Worm (Caenorhabditis elegans): ENCODE data around the gene aqp-12.
"Not testable (repeated sequence)": the region's sequence is repeated elsewhere in the genome, so short reads cannot be mapped to it uniquely, and the experiment has no call there.

Gene aqp-12

ce11 chrII:12202921-12203320 is at the start of gene aqp-12:
Gene aqp-12 (plus strand): TSS chrII:12203221.
- TF ChIP-seq lim-6 (tag; optimal IDR thresholded peaks at IDR 0.05) = no peak
- no peak for TF ChIP-seq tbx-7 (tag; optimal IDR thresholded peaks at IDR 0.05)
- no peak for TF ChIP-seq hlh-15 (tag; optimal IDR thresholded peaks at IDR 0.05)
- no peak for TF ChIP-seq pha-2 (tag; optimal IDR thresholded peaks at IDR 0.05)
- TF ChIP-seq K09A11.1 (tag; optimal IDR thresholded peaks at IDR 0.05; ENCODE audit: insufficient read depth) = no peak
- no peak for TF ChIP-seq pha-4 (tag; optimal IDR thresholded peaks at IDR 0.05)
- no peak for TF ChIP-seq ttx-3 (tag; optimal IDR thresholded peaks at IDR 0.05)
- no peak for TF ChIP-seq ets-4 (tag; optimal IDR thresholded peaks at IDR 0.05)
- no peak for TF ChIP-seq pqm-1 (tag; optimal IDR thresholded peaks at IDR 0.05)
- no peak for TF ChIP-seq hlh-13 (GFP tag; optimal IDR thresholded peaks at IDR 0.05)
- no peak for TF ChIP-seq ceh-6 (GFP tag; optimal IDR thresholded peaks at IDR 0.05)
- TF ChIP-seq unc-55 (GFP tag; optimal IDR thresholded peaks at IDR 0.05) = no peak
- no peak for TF ChIP-seq ceh-9 (tag; optimal IDR thresholded peaks at IDR 0.05)
- no peak for TF ChIP-seq unc-3 (GFP tag; conservative IDR thresholded peaks at IDR 0.05)
- no peak for TF ChIP-seq unc-3 (tag; optimal IDR thresholded peaks at IDR 0.05)

- not testable (repeated sequence) for TF ChIP-seq sdc-2 (tag; optimal IDR thresholded peaks at IDR 0.05); hlh-13 (GFP tag; optimal IDR thresholded peaks at IDR 0.05); pat-9 (tag; optimal IDR thresholded peaks at IDR 0.05)
Observed at ce11 chrII:12154186-12154585, 48.8 kb upstream of the aqp-12 start, which contains the start of gene Y57A10A.5. Gene Y57A10A.5 (plus strand): TSS chrII:12154486.

DNA sequence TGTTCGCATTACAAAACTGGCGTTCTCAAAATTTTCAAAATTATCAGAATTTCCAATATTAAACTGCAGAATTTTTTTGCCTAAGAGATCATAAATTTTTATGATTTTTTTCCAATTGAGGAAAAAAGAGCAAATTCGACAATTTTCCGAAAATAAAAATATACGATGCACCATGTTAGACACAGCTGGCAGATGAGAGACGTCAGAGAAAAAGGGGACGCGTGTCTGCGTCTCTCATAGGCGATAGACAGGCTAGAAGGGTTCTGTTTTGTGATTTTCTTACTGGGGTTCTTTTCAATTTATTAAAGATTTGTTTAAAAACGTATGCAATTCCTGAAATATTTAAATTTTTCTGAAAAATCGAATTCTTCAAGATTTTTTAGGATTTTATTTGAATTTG is 40.0 kb upstream of the aqp-12 start:
- no peak for TF ChIP-seq eyg-1 (tag; optimal IDR thresholded peaks at IDR 0.05)

ce11 chrII:12164539-12164938 is 38.5 kb upstream of the aqp-12 start, which contains the start of gene Y57A10A.8:
Gene Y57A10A.8 (plus strand): TSS chrII:12164839.
- not testable (repeated sequence) for TF ChIP-seq C08G9.2, Y22D7AL.16, nhr-11 (tag; optimal IDR thresholded peaks at IDR 0.05)

ce11 chrII:12169487-12170128 is 33.4 kb upstream of the aqp-12 start:
- peak; percentile 99 for TF ChIP-seq dve-1 (tag; optimal IDR thresholded peaks at IDR 0.05)
- TF ChIP-seq pqm-1 (tag; optimal IDR thresholded peaks at IDR 0.05) = no peak

ce11 chrII:12172273-12172672 is 30.7 kb upstream of the aqp-12 start, which contains the start of gene rol-1:
Gene rol-1 (plus strand): TSS chrII:12172573.
- TF ChIP-seq pqm-1 (tag; optimal IDR thresholded peaks at IDR 0.05) (no peak), sox-2 (GFP tag; IDR thresholded peaks at IDR 0.05) (no peak), elt-2 (tag; optimal IDR thresholded peaks at IDR 0.05) (no peak), unc-42 (tag; optimal IDR thresholded peaks at IDR 0.05) (no peak), ceh-6 (GFP tag; optimal IDR thresholded peaks at IDR 0.05) (no peak), F13H6.1 (tag; optimal IDR thresholded peaks at IDR 0.05) (no peak), ahr-1 (tag; optimal IDR thresholded peaks at IDR 0.05) (no peak), eyg-1 (tag; optimal IDR thresholded peaks at IDR 0.05) (no peak), dve-1 (tag; optimal IDR thresholded peaks at IDR 0.05) (no peak), rnt-1 (tag; optimal IDR thresholded peaks at IDR 0.05) (no peak)

DNA sequence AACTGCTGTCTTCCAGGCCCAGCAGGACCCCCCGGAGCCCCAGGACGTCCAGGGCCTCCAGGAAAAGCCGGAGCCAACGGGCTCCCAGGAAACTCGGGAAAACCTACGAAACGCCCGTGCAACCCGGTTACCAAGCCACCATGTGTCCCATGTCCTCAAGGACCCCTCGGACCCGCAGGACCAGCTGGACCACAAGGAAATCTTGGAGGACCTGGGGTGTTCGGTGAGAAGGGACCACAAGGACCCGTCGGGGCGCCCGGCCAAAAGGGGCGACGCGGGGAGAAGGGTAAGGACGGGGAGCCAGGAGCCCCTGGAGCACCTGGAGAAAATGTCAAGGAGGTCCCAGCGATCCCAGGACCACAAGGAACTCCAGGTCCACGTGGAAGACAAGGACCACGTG is 27.6 kb upstream of the aqp-12 start:
- peak; percentile 10 for TF ChIP-seq lim-6 (tag; optimal IDR thresholded peaks at IDR 0.05)
- TF ChIP-seq unc-55 (GFP tag; optimal IDR thresholded peaks at IDR 0.05) = no peak
- TF ChIP-seq ceh-14 (tag; optimal IDR thresholded peaks at IDR 0.05) = no peak
- 0 out of 2 replicates have a peak, but pooled peaks have one; percentile 10 for TF ChIP-seq ceh-45 (GFP tag; IDR thresholded peaks at IDR 0.05)
- no peak for TF ChIP-seq ceh-18 (tag; optimal IDR thresholded peaks at IDR 0.05)
- TF ChIP-seq hlh-8 (tag; optimal IDR thresholded peaks at IDR 0.05) = no peak
- TF ChIP-seq ttx-3 (tag; optimal IDR thresholded peaks at IDR 0.05) = no peak
- no peak for TF ChIP-seq lin-11 (tag; optimal IDR thresholded peaks at IDR 0.05)
- no peak for TF ChIP-seq sox-2 (GFP tag; IDR thresholded peaks at IDR 0.05)
- no peak for TF ChIP-seq ahr-1 (tag; optimal IDR thresholded peaks at IDR 0.05)
- TF ChIP-seq unc-3 (GFP tag; conservative IDR thresholded peaks at IDR 0.05) = no peak
- no peak for TF ChIP-seq unc-3 (tag; optimal IDR thresholded peaks at IDR 0.05)
- no peak for TF ChIP-seq fkh-10 (GFP tag; optimal IDR thresholded peaks at IDR 0.05)
- no peak for TF ChIP-seq hlh-15 (tag; optimal IDR thresholded peaks at IDR 0.05)
- TF ChIP-seq odd-2 (tag; optimal IDR thresholded peaks at IDR 0.05) = no peak
- no peak for TF ChIP-seq K02D7.2 (tag; optimal IDR thresholded peaks at IDR 0.05)
- no peak for TF ChIP-seq ztf-16 (tag; optimal IDR thresholded peaks at IDR 0.05)
- TF ChIP-seq hlh-30 (tag; optimal IDR thresholded peaks at IDR 0.05; ENCODE audit: insufficient read depth) = no peak
- no peak for TF ChIP-seq tbx-7 (tag; optimal IDR thresholded peaks at IDR 0.05)
- TF ChIP-seq fkh-6 (tag; optimal IDR thresholded peaks at IDR 0.05) = peak; percentile 14
